Worm (Caenorhabditis elegans) whole organism, early embryonic: Measurements from ENCODE around the gene str-9.

Experiments used
- B0310.2 ChIP-seq: sonication (generic microtip); optimal IDR thresholded peaks from 2 replicates; lab custom pipeline; 2016; ENCODE audit warnings: mild to moderate bottlenecking, missing genetic modification characterization, missing compliant biosample characterization
- F13C5.2 ChIP-seq: sonication (generic microtip); optimal IDR thresholded peaks from 2 replicates; lab custom pipeline; 2017; ENCODE audit warnings: mild to moderate bottlenecking, missing genetic modification characterization, inconsistent platforms, missing compliant biosample characterization
- ama-1 ChIP-seq: fragments of 150-350 bp; optimal IDR thresholded peaks from 2 replicates; lab custom pipeline; 2014
- ets-7 ChIP-seq: sonication (generic microtip); optimal IDR thresholded peaks from 2 replicates; lab custom pipeline; 2016; ENCODE audit warnings: missing genotype, missing genetic modification characterization, missing compliant biosample characterization
- flt-1 ChIP-seq: fragments of 200-800 bp; sonication (Bioruptor generic); IDR thresholded peaks from 2 replicates; pipeline ENCODE4 v1.3.6; 2022; ENCODE audit warnings: missing genetic modification characterization, missing compliant biosample characterization
- hmbx-1 ChIP-seq: sonication (generic microtip); optimal IDR thresholded peaks from 2 replicates; lab custom pipeline; 2016; ENCODE audit warnings: mild to moderate bottlenecking, missing genetic modification characterization, missing compliant biosample characterization
- hnd-1 ChIP-seq: sonication (generic microtip); optimal IDR thresholded peaks from 2 replicates; lab custom pipeline; 2016; ENCODE audit warnings: missing genetic modification characterization, missing compliant biosample characterization
- pes-1 ChIP-seq: fragments of 200-800 bp; sonication (Bioruptor generic); IDR thresholded peaks from 2 replicates; pipeline ENCODE4 v1.3.6; 2022; ENCODE audit warnings: missing genetic modification reagents, missing genetic modification characterization, missing compliant biosample characterization
- scrt-1 ChIP-seq: fragments of 200-800 bp; sonication (Bioruptor generic); IDR thresholded peaks from 2 replicates; pipeline ENCODE4 v1.3.6; 2022; ENCODE audit warnings: missing genetic modification characterization, missing compliant biosample characterization
- tbx-37 ChIP-seq: fragments of 200-800 bp; sonication (Bioruptor generic); conservative IDR thresholded peaks from 2 replicates; pipeline ENCODE4 v1.3.6; 2022; ENCODE audit warnings: missing genetic modification reagents, missing genetic modification characterization, missing compliant biosample characterization
- tra-4 ChIP-seq: sonication (generic microtip); optimal IDR thresholded peaks from 2 replicates; lab custom pipeline; 2017; ENCODE audit warnings: missing genetic modification characterization, missing compliant biosample characterization

- TF ChIP-seq hmbx-1 (tag; lab: Kevin White, UChicago) (no peak), F13C5.2 (tag; lab: Kevin White, UChicago) (no peak), ama-1 (no peak), ets-7 (no peak), tra-4 (tag; lab: Kevin White, UChicago) (no peak), hnd-1 (tag; lab: Kevin White, UChicago) (no peak), flt-1 (GFP tag; lab: Robert Waterston, UW) (no peak), tbx-37 (GFP tag; lab: Robert Waterston, UW) (no peak), B0310.2 (tag; lab: Kevin White, UChicago) (no peak), scrt-1 (GFP tag; lab: Robert Waterston, UW) (no peak), pes-1 (no peak)
These were observed 40.0 kb upstream of the str-9 start, which contains the start of gene Y6E2A.5 for ce11 chrV:15718562-15718961.
